Worm (Caenorhabditis elegans): ENCODE results near the gene hadb-1.

ce11 chrIII:8731310-8731709, 43.0 kb upstream of the hadb-1 start, which contains the start of gene ZK370.4:
- no peak for TF ChIP-seq nhr-12 (tag; optimal IDR thresholded peaks at IDR 0.05)
- no peak for TF ChIP-seq unc-62 (GFP tag; optimal IDR thresholded peaks at IDR 0.05)
- no peak for TF ChIP-seq ZK546.5 (tag; optimal IDR thresholded peaks at IDR 0.05)
